Worm (Caenorhabditis elegans) whole organism, late embryonic: ENCODE measurements around the gene T01D3.1.

Source experiments
- ama-1 ChIP-seq: fragments of 150-350 bp; optimal IDR thresholded peaks from 2 replicates; lab custom pipeline; 2014
- ceh-45 ChIP-seq: fragments of 200-800 bp; sonication (Bioruptor generic); IDR thresholded peaks from 2 replicates; pipeline ENCODE4 v1.3.6; 2022; ENCODE audit warnings: missing genetic modification reagents, missing genetic modification characterization, missing compliant biosample characterization
- ceh-6 ChIP-seq: fragments of 200-800 bp; sonication (Bioruptor generic); optimal IDR thresholded peaks from 2 replicates; lab custom pipeline; 2018; ENCODE audit warnings: mild to moderate bottlenecking, missing genetic modification characterization, missing compliant biosample characterization
- che-1 ChIP-seq: sonication (generic microtip); optimal IDR thresholded peaks from 2 replicates; lab custom pipeline; 2016; ENCODE audit warnings: mild to moderate bottlenecking, missing genetic modification characterization, missing compliant biosample characterization
- dve-1 ChIP-seq: sonication (generic microtip); optimal IDR thresholded peaks from 2 replicates; lab custom pipeline; 2017; ENCODE audit warnings: antibody characterized with exemption, mild to moderate bottlenecking, missing genetic modification characterization, missing compliant biosample characterization
- elt-4 ChIP-seq: sonication (generic microtip); optimal IDR thresholded peaks from 2 replicates; lab custom pipeline; 2016; ENCODE audit warnings: missing genetic modification characterization, missing compliant biosample characterization
- ets-4 ChIP-seq: sonication (generic microtip); optimal IDR thresholded peaks from 2 replicates; lab custom pipeline; 2016; ENCODE audit warnings: missing genetic modification characterization, missing compliant biosample characterization
- fkh-10 ChIP-seq: fragments of 150-350 bp; optimal IDR thresholded peaks from 2 replicates; lab custom pipeline; 2014; ENCODE audit warnings: missing biosample characterization, missing genetic modification reagents, missing genetic modification characterization
- hlh-6 ChIP-seq: sonication (generic microtip); optimal IDR thresholded peaks from 2 replicates; lab custom pipeline; 2016; ENCODE audit warnings: missing genotype, missing genetic modification characterization, missing compliant biosample characterization
- nhr-11 ChIP-seq: fragments of 150-350 bp; optimal IDR thresholded peaks from 2 replicates; lab custom pipeline; 2014; ENCODE audit warnings: missing biosample characterization, missing genetic modification characterization
- syd-9 ChIP-seq: sonication (generic microtip); optimal IDR thresholded peaks from 2 replicates; lab custom pipeline; 2016; ENCODE audit warnings: mild to moderate bottlenecking, missing genetic modification characterization, moderate library complexity, missing compliant biosample characterization

ce11 chrV:13725574-13725973 lies 35.9 kb downstream of the T01D3.1 start, which contains the start of gene fbxa-181:
- TF ChIP-seq hlh-6 (tag; lab: Kevin White, UChicago) = no peak
- TF ChIP-seq elt-4 = no peak
- no peak for TF ChIP-seq ceh-45
- TF ChIP-seq ama-1 (lab: Kevin White, UChicago) = no peak
- no peak for TF ChIP-seq dve-1 (tag; lab: Kevin White, UChicago)
- TF ChIP-seq syd-9 (tag; lab: Kevin White, UChicago) = no peak
- TF ChIP-seq ets-4 (tag; lab: Kevin White, UChicago) = no peak
- no peak for TF ChIP-seq fkh-10 (GFP tag; lab: Kevin White, UChicago)
- no peak for TF ChIP-seq che-1
- TF ChIP-seq ceh-6 (GFP tag; lab: Kevin White, UChicago) = no peak
- no peak for TF ChIP-seq nhr-11
